Worm (Caenorhabditis elegans): Measurements from ENCODE around the gene fat-4.
"Not testable (repeated sequence)": the region's sequence is repeated elsewhere in the genome, so short reads cannot be mapped to it uniquely, and the experiment has no call there.

- not testable (repeated sequence) for TF ChIP-seq tbx-2 (tag; optimal IDR thresholded peaks at IDR 0.05); pha-4 (tag; optimal IDR thresholded peaks at IDR 0.05); dmd-4 (tag; optimal IDR thresholded peaks at IDR 0.05; ENCODE audit: borderline replicate concordance); elt-2 (tag; optimal IDR thresholded peaks at IDR 0.05)
Measured at ce11 chrIV:9767054-9767453, 32.2 kb upstream of the fat-4 start, which contains the start of gene msp-79.

Data from whole organism, late embryonic.